Fruit fly (Drosophila melanogaster) whole organism, embryonic: Measurements from ENCODE around the gene mRpS10.

Experiments used
- CG10209 ChIP-seq: fragments of 200-800 bp; sonication (Bioruptor generic); optimal IDR thresholded peaks from 3 replicates; lab custom pipeline; 2017; ENCODE audit warnings: missing biosample characterization, mild to moderate bottlenecking, missing genetic modification characterization, missing genetic modification reagents
- CG1024 ChIP-seq: fragments of 200-800 bp; sonication (Bioruptor generic); IDR thresholded peaks from 2 replicates; pipeline ENCODE4 v1.3.6; 2022; ENCODE audit warnings: missing biosample characterization, missing genetic modification characterization
- CG10654 ChIP-seq: fragments of 200-800 bp; sonication (Bioruptor generic); optimal IDR thresholded peaks from 2 replicates; lab custom pipeline; 2016; ENCODE audit warnings: missing biosample characterization, missing genetic modification characterization
- CG11093 ChIP-seq: fragments of 200-800 bp; sonication (Bioruptor generic); IDR thresholded peaks from 3 replicates; pipeline ENCODE4 v1.3.6; 2022; ENCODE audit warnings: missing biosample characterization, missing genetic modification characterization
- CG12659 ChIP-seq: fragments of 200-800 bp; sonication (Bioruptor generic); optimal IDR thresholded peaks from 3 replicates; lab custom pipeline; 2017; ENCODE audit warnings: mild to moderate bottlenecking, missing biosample characterization, missing genetic modification reagents, missing genetic modification characterization
- CG12769 ChIP-seq: fragments of 200-800 bp; sonication (Bioruptor generic); optimal IDR thresholded peaks from 2 replicates; lab custom pipeline; 2019; ENCODE audit warnings: missing biosample characterization, mild to moderate bottlenecking, missing genetic modification characterization, moderate library complexity
- CG15073 ChIP-seq: fragments of 200-800 bp; sonication (Bioruptor generic); optimal IDR thresholded peaks from 2 replicates; lab custom pipeline; 2016; ENCODE audit warnings: missing biosample characterization, missing genetic modification characterization
- CG15601 ChIP-seq: fragments of 200-800 bp; sonication (Bioruptor generic); optimal IDR thresholded peaks from 3 replicates; lab custom pipeline; 2019; ENCODE audit warnings: missing biosample characterization, mild to moderate bottlenecking, missing genetic modification characterization, moderate library complexity
- CG16815 ChIP-seq: fragments of 200-800 bp; sonication (Bioruptor generic); optimal IDR thresholded peaks from 3 replicates; lab custom pipeline; 2017; ENCODE audit warnings: missing biosample characterization, mild to moderate bottlenecking, missing genetic modification characterization
- CG2199 ChIP-seq: fragments of 200-800 bp; sonication (Bioruptor generic); IDR thresholded peaks from 3 replicates; pipeline ENCODE4 v1.3.6; 2022; ENCODE audit warnings: missing biosample characterization, missing genetic modification characterization
- CG30020 ChIP-seq: fragments of 200-800 bp; optimal IDR thresholded peaks from 2 replicates; lab custom pipeline; 2019; ENCODE audit warnings: missing biosample characterization, mild to moderate bottlenecking, missing genetic modification characterization, moderate library complexity
- CG32532 ChIP-seq: fragments of 200-800 bp; sonication (Bioruptor generic); IDR thresholded peaks from 2 replicates; pipeline ENCODE4 v1.3.6; 2022; ENCODE audit warnings: missing biosample characterization, missing genetic modification characterization
- CG4820 ChIP-seq: fragments of 200-800 bp; sonication (Bioruptor generic); optimal IDR thresholded peaks from 3 replicates; lab custom pipeline; 2016; ENCODE audit warnings: missing biosample characterization, missing genetic modification characterization
- CG6791 ChIP-seq: fragments of 200-800 bp; sonication (Bioruptor generic); IDR thresholded peaks from 3 replicates; pipeline ENCODE4 v1.3.6; 2022; ENCODE audit warnings: missing biosample characterization, missing genetic modification characterization; ENCODE audit not compliant: partially characterized antibody
- CG8924 ChIP-seq: fragments of 200-800 bp; optimal IDR thresholded peaks from 3 replicates; lab custom pipeline; 2019; ENCODE audit warnings: missing biosample characterization, mild to moderate bottlenecking, missing genetic modification characterization, moderate library complexity
- Camta ChIP-seq: fragments of 200-800 bp; sonication (Bioruptor generic); optimal IDR thresholded peaks from 2 replicates; lab custom pipeline; 2016; ENCODE audit warnings: missing biosample characterization, missing genetic modification characterization
- Dll ChIP-seq: fragments of 200-800 bp; sonication (Bioruptor generic); IDR thresholded peaks from 4 replicates; pipeline ENCODE4 v1.3.6; 2022; ENCODE audit warnings: missing biosample characterization, missing genetic modification characterization; ENCODE audit not compliant: partially characterized antibody
- E2f1 ChIP-seq: fragments of 200-800 bp; sonication (Bioruptor generic); IDR thresholded peaks from 2 replicates; pipeline ENCODE4 v1.3.6; 2022; ENCODE audit warnings: missing biosample characterization, missing genetic modification characterization
- Ets97D ChIP-seq: fragments of 200-800 bp; sonication (Bioruptor generic); optimal IDR thresholded peaks from 3 replicates; lab custom pipeline; 2016; ENCODE audit warnings: missing biosample characterization, missing genetic modification characterization
- HHEX ChIP-seq: fragments of 200-800 bp; sonication (Bioruptor generic); optimal IDR thresholded peaks from 3 replicates; lab custom pipeline; 2017; ENCODE audit warnings: missing biosample characterization, mild to moderate bottlenecking, missing genetic modification characterization, missing genetic modification reagents
- Hmr ChIP-seq: fragments of 200-800 bp; sonication (Bioruptor generic); optimal IDR thresholded peaks from 3 replicates; lab custom pipeline; 2017; ENCODE audit warnings: mild to moderate bottlenecking, missing biosample characterization, missing genetic modification reagents, missing genetic modification characterization
- Hr51 ChIP-seq, 2 experiments: fragments of 200-800 bp; sonication (Bioruptor generic); optimal IDR thresholded peaks; 2 replicates in 1 of 2; 3 replicates in 1 of 2; lab custom pipeline; 2016 to 2018; ENCODE audit warnings: missing biosample characterization in 2 of 2, missing genetic modification characterization in 2 of 2, mild to moderate bottlenecking in 1 of 2, moderate library complexity in 1 of 2
- MBD-R2 ChIP-seq: fragments of 200-800 bp; sonication (Bioruptor generic); IDR thresholded peaks from 2 replicates; pipeline ENCODE4 v1.3.6; 2022; ENCODE audit warnings: missing biosample characterization, missing genetic modification characterization
- MESR4 ChIP-seq: fragments of 200-800 bp; sonication (Bioruptor generic); optimal IDR thresholded peaks from 2 replicates; lab custom pipeline; 2018; ENCODE audit warnings: missing biosample characterization, mild to moderate bottlenecking, missing genetic modification characterization, moderate library complexity
- Opbp ChIP-seq: fragments of 200-800 bp; sonication (Bioruptor generic); IDR thresholded peaks from 3 replicates; pipeline ENCODE4 v1.3.6; 2022; ENCODE audit warnings: missing biosample characterization, missing genetic modification characterization; ENCODE audit not compliant: partially characterized antibody
- Rx ChIP-seq: fragments of 200-800 bp; sonication (Bioruptor generic); IDR thresholded peaks from 2 replicates; pipeline ENCODE4 v1.3.6; 2022; ENCODE audit warnings: missing biosample characterization, missing genetic modification characterization
- Scr ChIP-seq: fragments of 200-800 bp; sonication (Bioruptor generic); IDR thresholded peaks from 2 replicates; pipeline ENCODE4 v1.3.6; 2022; ENCODE audit warnings: missing biosample characterization, missing genetic modification characterization; ENCODE audit not compliant: partially characterized antibody
- Sin3A ChIP-seq: fragments of >200 bp; optimal IDR thresholded peaks from 2 replicates; lab custom pipeline; 2018
- Xrp1 ChIP-seq: fragments of 200-800 bp; sonication (Bioruptor generic); IDR thresholded peaks from 2 replicates; pipeline ENCODE4 v1.3.6; 2022; ENCODE audit warnings: missing biosample characterization, missing genetic modification characterization
- al ChIP-seq: fragments of 200-800 bp; sonication (Bioruptor generic); IDR thresholded peaks from 2 replicates; pipeline ENCODE4 v1.3.6; 2022; ENCODE audit warnings: missing biosample characterization, missing genetic modification characterization
- bsh ChIP-seq, 2 experiments: fragments of 200-800 bp; sonication (Bioruptor generic); optimal IDR thresholded peaks; 2 replicates each; lab custom pipeline; 2017 to 2018; ENCODE audit warnings: mild to moderate bottlenecking in 2 of 2, missing biosample characterization in 2 of 2, missing genetic modification characterization in 2 of 2, moderate library complexity in 1 of 2
- eyg ChIP-seq: fragments of 200-800 bp; sonication (Bioruptor generic); optimal IDR thresholded peaks from 3 replicates; lab custom pipeline; 2016; ENCODE audit warnings: missing biosample characterization, missing genetic modification characterization
- fd102C ChIP-seq: fragments of 200-800 bp; sonication (Bioruptor generic); optimal IDR thresholded peaks from 2 replicates; lab custom pipeline; 2018; ENCODE audit warnings: missing biosample characterization, mild to moderate bottlenecking, missing genetic modification characterization, moderate library complexity
- fru ChIP-seq: fragments of >200 bp; optimal IDR thresholded peaks from 2 replicates; lab custom pipeline; 2017
- ftz-f1 ChIP-seq: fragments of 200-800 bp; sonication (Bioruptor generic); optimal IDR thresholded peaks from 2 replicates; lab custom pipeline; 2016; ENCODE audit warnings: missing biosample characterization, missing genetic modification characterization
- gem ChIP-seq: fragments of 200-800 bp; sonication (Bioruptor generic); optimal IDR thresholded peaks from 2 replicates; lab custom pipeline; 2019; ENCODE audit warnings: missing biosample characterization, mild to moderate bottlenecking, missing genetic modification characterization, moderate library complexity
- her ChIP-seq: fragments of 200-800 bp; sonication (Bioruptor generic); optimal IDR thresholded peaks from 2 replicates; lab custom pipeline; 2016; ENCODE audit warnings: missing biosample characterization, missing genetic modification characterization
- jing ChIP-seq: fragments of 200-800 bp; sonication (Bioruptor generic); optimal IDR thresholded peaks from 2 replicates; lab custom pipeline; 2018; ENCODE audit warnings: missing biosample characterization, mild to moderate bottlenecking, missing genetic modification characterization
- lmd ChIP-seq: fragments of 200-800 bp; sonication (Bioruptor generic); IDR thresholded peaks from 2 replicates; pipeline ENCODE4 v1.3.6; 2022; ENCODE audit warnings: missing biosample characterization, missing genetic modification characterization
- lola ChIP-seq, 3 experiments: fragments of >200 bp in 2 of 3; fragments of 200-800 bp in 1 of 3; sonication (Bioruptor generic) in 1 of 3; optimal IDR thresholded peaks; 2 replicates each; lab custom pipeline; 2017 to 2019; ENCODE audit warnings: missing biosample characterization in 3 of 3, missing genetic modification characterization in 3 of 3, mild to moderate bottlenecking in 1 of 3, moderate library complexity in 1 of 3
- nerfin-1 ChIP-seq: fragments of 200-800 bp; sonication (Bioruptor generic); optimal IDR thresholded peaks from 3 replicates; lab custom pipeline; 2019; ENCODE audit warnings: missing biosample characterization, mild to moderate bottlenecking, missing genetic modification characterization, moderate library complexity
- org-1 ChIP-seq: fragments of 200-800 bp; sonication (Bioruptor generic); optimal IDR thresholded peaks from 2 replicates; lab custom pipeline; 2017; ENCODE audit warnings: missing biosample characterization, missing genetic modification characterization
- pho ChIP-seq: fragments of 200-800 bp; sonication (Bioruptor generic); optimal IDR thresholded peaks from 2 replicates; lab custom pipeline; 2016; ENCODE audit warnings: missing biosample characterization, missing genetic modification characterization
- pum ChIP-seq: fragments of 200-800 bp; sonication (Bioruptor generic); optimal IDR thresholded peaks from 2 replicates; lab custom pipeline; 2016; ENCODE audit warnings: missing biosample characterization, missing genetic modification characterization
- sr ChIP-seq: fragments of 200-800 bp; sonication (Bioruptor generic); IDR thresholded peaks from 3 replicates; pipeline ENCODE4 v1.3.6; 2022; ENCODE audit warnings: missing biosample characterization, missing genetic modification characterization
- sug ChIP-seq: fragments of 200-800 bp; optimal IDR thresholded peaks from 2 replicates; lab custom pipeline; 2019; ENCODE audit warnings: missing biosample characterization, mild to moderate bottlenecking, missing genetic modification characterization, moderate library complexity
- tio ChIP-seq: fragments of 200-800 bp; sonication (Bioruptor generic); optimal IDR thresholded peaks from 2 replicates; lab custom pipeline; 2017; ENCODE audit warnings: missing biosample characterization, missing genetic modification characterization, inconsistent platforms
- wor ChIP-seq: fragments of 200-800 bp; sonication (Bioruptor generic); IDR thresholded peaks from 2 replicates; pipeline ENCODE4 v1.3.6; 2022; ENCODE audit warnings: missing biosample characterization, missing genetic modification characterization
- zfh2 ChIP-seq: fragments of 200-800 bp; sonication (Bioruptor generic); optimal IDR thresholded peaks from 2 replicates; lab custom pipeline; 2016; ENCODE audit warnings: missing biosample characterization, missing genetic modification characterization

mRpS10 gene

DNA sequence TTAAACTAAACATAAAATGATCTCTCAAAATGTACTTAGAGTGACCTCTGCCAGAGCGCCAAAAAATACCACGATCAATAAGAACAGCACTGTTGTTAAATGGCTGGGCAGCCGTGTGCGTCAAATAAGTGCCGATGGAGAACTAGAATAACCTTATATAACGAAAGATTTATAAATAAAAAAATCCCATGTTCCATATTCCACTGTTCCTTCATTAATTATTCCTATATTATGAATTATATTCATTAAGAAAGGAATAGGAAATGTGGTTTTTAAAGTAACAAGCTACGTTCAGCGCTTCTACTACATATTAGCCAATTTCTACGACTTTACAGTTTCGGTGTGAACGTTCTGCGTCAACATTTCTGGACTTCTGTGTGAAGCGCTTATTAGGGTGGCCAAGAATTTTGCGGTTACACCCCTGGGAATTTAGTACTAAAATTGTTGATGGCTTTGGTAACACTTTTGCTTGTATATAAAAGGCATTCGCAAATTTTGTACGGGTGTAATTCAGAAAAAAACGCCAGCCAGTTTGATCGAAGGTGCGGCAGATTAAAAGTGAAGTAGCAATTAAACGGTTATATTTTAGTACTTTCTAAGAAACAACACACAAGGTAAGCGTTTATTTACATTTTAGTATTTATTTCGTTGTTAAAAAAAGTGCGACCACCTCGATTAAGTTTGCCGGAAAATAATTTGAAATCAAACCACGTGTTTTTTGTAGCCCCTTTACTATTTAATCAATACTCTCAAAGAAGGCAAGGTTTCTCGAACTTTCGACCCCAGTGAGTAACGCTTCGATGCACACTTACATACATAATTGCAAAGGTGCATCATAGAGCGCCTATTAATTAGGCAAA lies 13.0 kb downstream of the mRpS10 start, which contains the start of the genes tefu and Hsc70-4:
TSS of gene tefu (minus strand) at position 51 of the 860 bp plus-strand sequence.
TSS of gene Hsc70-4 (plus strand) at position 502 of the 860 bp plus-strand sequence.
- no peak for TF ChIP-seq fru (lab: Kevin White, UChicago)
- peak; percentile 58 for TF ChIP-seq nerfin-1 (tag; lab: Kevin White, UChicago)
- peak; percentile 75 for TF ChIP-seq sug (tag; lab: Kevin White, UChicago)
- peak; percentile 58 for TF ChIP-seq MBD-R2 (GFP tag; lab: Robert Waterston, UW)
- no peak for TF ChIP-seq CG12769
- TF ChIP-seq CG8924, result peak; percentile 46
- TF ChIP-seq Hmr, result peak; percentile 14
- peak; percentile 68 for TF ChIP-seq Rx (GFP tag; lab: Robert Waterston, UW)
- TF ChIP-seq HHEX (GFP tag; lab: Kevin White, UChicago), result peak; percentile 52
- peak; percentile 64; the same call in 2 of the 3 replicates for TF ChIP-seq CG2199 (GFP tag; lab: Robert Waterston, UW)
- peak; percentile 70 for TF ChIP-seq E2f1 (GFP tag; lab: Robert Waterston, UW)
- TF ChIP-seq Hr51 (GFP tag; optimal IDR thresholded peaks at IDR 0.05; lab: Kevin White, UChicago), result peak in 1 of 2 experiments; percentile 70
- TF ChIP-seq pho (GFP tag; lab: Kevin White, UChicago), result peak; percentile 62
- peak; percentile 61 for TF ChIP-seq Camta
- peak; percentile 85 for TF ChIP-seq CG11093
- peak; percentile 81 for TF ChIP-seq zfh2
- TF ChIP-seq Dll (GFP tag; lab: Robert Waterston, UW), result no peak
- peak; percentile 80 for TF ChIP-seq CG32532 (GFP tag; lab: Robert Waterston, UW)
- no peak for TF ChIP-seq eyg (GFP tag; lab: Kevin White, UChicago)
- TF ChIP-seq MESR4 (GFP tag; lab: Kevin White, UChicago), result peak; percentile 61
- TF ChIP-seq bsh (GFP tag; optimal IDR thresholded peaks at IDR 0.05; lab: Kevin White, UChicago), result no peak
- peak; percentile 83 for TF ChIP-seq CG1024 (GFP tag; lab: Robert Waterston, UW)
- peak; percentile 81 for TF ChIP-seq CG16815
- TF ChIP-seq tio (GFP tag; lab: Kevin White, UChicago), result no peak
- TF ChIP-seq Ets97D (GFP tag; lab: Kevin White, UChicago), result peak; percentile 72
- TF ChIP-seq CG30020 (tag; lab: Kevin White, UChicago), result peak; percentile 97
- TF ChIP-seq fd102C, result no peak
- TF ChIP-seq pum (GFP tag; lab: Kevin White, UChicago), result peak; percentile 69
- TF ChIP-seq CG10654 (GFP tag; lab: Kevin White, UChicago), result peak; percentile 81
- TF ChIP-seq ftz-f1, result no peak
- TF ChIP-seq Xrp1 (GFP tag; lab: Robert Waterston, UW), result peak; percentile 70
- peak; percentile 96 for TF ChIP-seq Sin3A (lab: Kevin White, UChicago)
- peak; percentile 82 for TF ChIP-seq al
- peak; percentile 69 for TF ChIP-seq CG10209 (GFP tag; lab: Kevin White, UChicago)
- peak in 2 of 3 experiments; percentile 64 to 93 for TF ChIP-seq lola (GFP tag; optimal IDR thresholded peaks at IDR 0.05; lab: Kevin White, UChicago)
- TF ChIP-seq lmd (GFP tag; lab: Robert Waterston, UW), result peak; percentile 86
- no peak; the same call in 2 of the 3 replicates for TF ChIP-seq sr
- TF ChIP-seq CG12659 (GFP tag; lab: Kevin White, UChicago), result peak; percentile 80
- TF ChIP-seq her (GFP tag; lab: Kevin White, UChicago), result peak; percentile 28
- no peak for TF ChIP-seq Scr (GFP tag; lab: Robert Waterston, UW)
- TF ChIP-seq CG15601 (tag; lab: Kevin White, UChicago), result peak; percentile 57
- TF ChIP-seq jing, result peak; percentile 45
- peak; percentile 43; the same call in 2 of the 3 replicates for TF ChIP-seq Opbp
- TF ChIP-seq CG15073 (GFP tag; lab: Kevin White, UChicago), result no peak
- peak; percentile 38; the same call in 1 of the 3 replicates for TF ChIP-seq CG6791 (GFP tag; lab: Robert Waterston, UW)
- TF ChIP-seq gem (tag; lab: Kevin White, UChicago), result peak; percentile 86
- TF ChIP-seq CG4820 (GFP tag; lab: Kevin White, UChicago), result peak; percentile 72
- peak; percentile 60 for TF ChIP-seq wor (GFP tag; lab: Robert Waterston, UW)
- no peak for TF ChIP-seq org-1 (GFP tag; lab: Kevin White, UChicago)
